Worm (Caenorhabditis elegans): Measurements from ENCODE around the gene srlf-19.

Gene srlf-19

ce11 chrV:532046-532445, 26.8 kb downstream of the srlf-19 start, which contains the start of gene nhr-58 (continued):
- no peak for TF ChIP-seq C04F5.9 (tag; optimal IDR thresholded peaks at IDR 0.05)
- TF ChIP-seq elt-3 (tag; optimal IDR thresholded peaks at IDR 0.05), result peak in 2 of 6 experiments; percentile 18 to 29
- no peak for TF ChIP-seq ceh-90 (tag; optimal IDR thresholded peaks at IDR 0.05)
- TF ChIP-seq efl-1 (optimal IDR thresholded peaks at IDR 0.05), result peak; percentile 26 to 27
- no peak for TF ChIP-seq efl-1 (GFP tag; optimal IDR thresholded peaks at IDR 0.05 in 1 of 2)
- TF ChIP-seq C34B4.2 (tag; optimal IDR thresholded peaks at IDR 0.05), result no peak
- TF ChIP-seq unc-98 (GFP tag; IDR thresholded peaks at IDR 0.05), result no peak
- TF ChIP-seq sox-4 (tag; optimal IDR thresholded peaks at IDR 0.05), result no peak
- peak; percentile 64 for TF ChIP-seq nhr-77 (tag; optimal IDR thresholded peaks at IDR 0.05)
- TF ChIP-seq ama-1 (optimal IDR thresholded peaks at IDR 0.05), result no peak
- TF ChIP-seq pqm-1 (tag; optimal IDR thresholded peaks at IDR 0.05), result no peak
- no peak for TF ChIP-seq ceh-88 (GFP tag; IDR thresholded peaks at IDR 0.05)
- no peak for TF ChIP-seq nhr-76 (tag; optimal IDR thresholded peaks at IDR 0.05)
- TF ChIP-seq unc-86 (tag; optimal IDR thresholded peaks at IDR 0.05), result no peak
- peak; percentile 83 for TF ChIP-seq nhr-85 (tag)
- no peak for TF ChIP-seq zag-1 (tag; optimal IDR thresholded peaks at IDR 0.05)
- TF ChIP-seq aha-1 (tag; optimal IDR thresholded peaks at IDR 0.05), result no peak
- TF ChIP-seq mep-1 (tag; optimal IDR thresholded peaks at IDR 0.05), result peak; percentile 64
- no peak for TF ChIP-seq efl-3 (GFP tag; optimal IDR thresholded peaks at IDR 0.05)
- TF ChIP-seq lin-39 (tag; optimal IDR thresholded peaks at IDR 0.05), result no peak
- no peak for TF ChIP-seq ceh-8 (GFP tag; optimal IDR thresholded peaks at IDR 0.05)
- no peak for TF ChIP-seq grh-1 (GFP tag; IDR thresholded peaks at IDR 0.05)
- TF ChIP-seq pag-3 (tag; optimal IDR thresholded peaks at IDR 0.05; ENCODE audit: borderline replicate concordance, insufficient read depth), result no peak
- peak; percentile 66 for TF ChIP-seq jun-1 (tag; optimal IDR thresholded peaks at IDR 0.05)
- peak; percentile 23 for TF ChIP-seq tbx-2 (tag; optimal IDR thresholded peaks at IDR 0.05)
- TF ChIP-seq zip-4 (GFP tag; optimal IDR thresholded peaks at IDR 0.05), result no peak
- no peak for TF ChIP-seq mab-9 (GFP tag; IDR thresholded peaks at IDR 0.05)
- TF ChIP-seq swsn-7 (tag; optimal IDR thresholded peaks at IDR 0.05), result peak; percentile 3
- TF ChIP-seq nhr-28 (tag; optimal IDR thresholded peaks at IDR 0.05), result no peak
- TF ChIP-seq aly-2 (tag; optimal IDR thresholded peaks at IDR 0.05), result no peak
- peak; percentile 43 for TF ChIP-seq skn-1 (tag; optimal IDR thresholded peaks at IDR 0.05)
- TF ChIP-seq xbp-1 (tag; optimal IDR thresholded peaks at IDR 0.05), result no peak
- TF ChIP-seq lir-3 (tag; optimal IDR thresholded peaks at IDR 0.05; ENCODE audit: poor library complexity), result no peak
- TF ChIP-seq ceh-82 (tag; optimal IDR thresholded peaks at IDR 0.05), result peak in 2 of 3 experiments; percentile 12 to 54
- peak; percentile 99 for TF ChIP-seq lin-14 (GFP tag; optimal IDR thresholded peaks at IDR 0.05)
- no peak for TF ChIP-seq ets-5 (GFP tag; IDR thresholded peaks at IDR 0.05)
- peak; percentile 90 for TF ChIP-seq blmp-1 (tag; optimal IDR thresholded peaks at IDR 0.05)
- no peak for TF ChIP-seq Y116A8C.19 (tag; optimal IDR thresholded peaks at IDR 0.05; ENCODE audit: borderline replicate concordance)
- TF ChIP-seq hlh-4 (tag; optimal IDR thresholded peaks at IDR 0.05), result no peak
- peak; percentile 27 for TF ChIP-seq nhr-90 (tag; optimal IDR thresholded peaks at IDR 0.05; ENCODE audit: poor library complexity)
- TF ChIP-seq elt-2 (tag; optimal IDR thresholded peaks at IDR 0.05), result peak; percentile 65
- no peak for TF ChIP-seq hlh-17 (GFP tag; optimal IDR thresholded peaks at IDR 0.05; ENCODE audit: borderline replicate concordance)
- no peak for TF ChIP-seq unc-130 (tag; optimal IDR thresholded peaks at IDR 0.05)
- TF ChIP-seq nhr-12 (tag; optimal IDR thresholded peaks at IDR 0.05), result no peak
- TF ChIP-seq fkh-8 (tag; optimal IDR thresholded peaks at IDR 0.05), result peak; percentile 75
- TF ChIP-seq sup-37 (GFP tag; optimal IDR thresholded peaks at IDR 0.05), result no peak
- TF ChIP-seq lsy-2 (tag; optimal IDR thresholded peaks at IDR 0.05), result no peak
- peak; percentile 6 for TF ChIP-seq fos-1 (tag; optimal IDR thresholded peaks at IDR 0.05)
- TF ChIP-seq pax-3 (tag; optimal IDR thresholded peaks at IDR 0.05), result no peak
- no peak for TF ChIP-seq alr-1 (tag; optimal IDR thresholded peaks at IDR 0.05; ENCODE audit: borderline replicate concordance)
- TF ChIP-seq nhr-71 (tag; optimal IDR thresholded peaks at IDR 0.05), result peak; percentile 76
- TF ChIP-seq unc-30 (tag; optimal IDR thresholded peaks at IDR 0.05), result no peak
- TF ChIP-seq nhr-47 (tag; optimal IDR thresholded peaks at IDR 0.05), result no peak
- no peak for TF ChIP-seq nhr-237 (tag; optimal IDR thresholded peaks at IDR 0.05)

Measured in whole organism, L1 larva.